Worm (Caenorhabditis elegans): ENCODE results near the gene ZK1240.6.

ce11 chrII:2312747-2313146 is 10.0 kb downstream of the ZK1240.6 start, which contains the start of the genes trim-21 and B0281.1:
- TF ChIP-seq ztf-11 (tag; optimal IDR thresholded peaks at IDR 0.05) (no peak), pha-4 (tag; optimal IDR thresholded peaks at IDR 0.05) (no peak), sem-2 (GFP tag; optimal IDR thresholded peaks at IDR 0.05) (no peak), nhr-12 (tag; optimal IDR thresholded peaks at IDR 0.05) (no peak), unc-120 (tag; optimal IDR thresholded peaks at IDR 0.05; ENCODE audit: poor library complexity, severe bottlenecking) (no peak), nhr-237 (tag; optimal IDR thresholded peaks at IDR 0.05) (no peak)
